Worm (Caenorhabditis elegans): ENCODE data around the gene Y62H9A.4.

DNA sequence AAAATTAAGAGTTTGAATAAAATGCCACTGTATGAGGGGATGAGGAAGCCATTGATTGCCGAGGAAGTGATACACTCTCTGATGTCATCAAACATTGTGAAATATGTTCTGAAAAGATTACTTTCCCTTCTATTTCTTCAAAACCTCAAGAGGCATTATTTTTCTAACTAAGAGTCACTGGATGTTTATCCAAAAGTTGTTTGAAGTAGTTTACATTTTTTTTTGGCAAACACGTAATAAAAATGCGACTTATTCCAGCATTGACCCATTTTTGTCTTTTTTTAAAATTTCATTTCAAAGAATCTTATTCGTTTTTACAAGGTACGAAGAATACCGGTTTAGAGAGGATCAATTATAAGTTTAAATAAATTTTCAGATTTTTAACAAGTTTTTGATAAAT is 27.3 kb downstream of the Y62H9A.4 start, which contains the start of gene Y62H9A.11:
- TF ChIP-seq nhr-12 (tag; optimal IDR thresholded peaks at IDR 0.05) (no peak), nhr-76 (tag; optimal IDR thresholded peaks at IDR 0.05) (no peak)

Measured in whole organism, L1 larva.